Fruit fly (Drosophila melanogaster) whole organism, embryonic: Measurements from ENCODE around the gene CG13455.

ENCODE experiments used
- Ada2b ChIP-seq: fragments of 200-800 bp; sonication (Bioruptor generic); IDR thresholded peaks from 2 replicates; pipeline ENCODE4 v1.3.6; 2022; ENCODE audit warnings: missing biosample characterization, missing genetic modification characterization
- Bgb ChIP-seq: fragments of 200-800 bp; sonication (Bioruptor generic); IDR thresholded peaks from 2 replicates; pipeline ENCODE4 v1.3.6; 2022; ENCODE audit warnings: missing biosample characterization, missing genetic modification characterization; ENCODE audit not compliant: partially characterized antibody
- CG11093 ChIP-seq: fragments of 200-800 bp; sonication (Bioruptor generic); IDR thresholded peaks from 3 replicates; pipeline ENCODE4 v1.3.6; 2022; ENCODE audit warnings: missing biosample characterization, missing genetic modification characterization
- CG11504 ChIP-seq: fragments of 200-800 bp; sonication (Bioruptor generic); optimal IDR thresholded peaks from 3 replicates; lab custom pipeline; 2019; ENCODE audit warnings: missing biosample characterization, mild to moderate bottlenecking, missing genetic modification characterization, moderate library complexity
- CG11560 ChIP-seq: fragments of 200-800 bp; sonication (Bioruptor generic); IDR thresholded peaks from 3 replicates; pipeline ENCODE4 v1.3.6; 2022; ENCODE audit warnings: missing biosample characterization, missing genetic modification characterization
- CG11696 ChIP-seq: fragments of 200-800 bp; sonication (Bioruptor generic); IDR thresholded peaks from 2 replicates; pipeline ENCODE4 v1.3.6; 2022; ENCODE audit warnings: missing biosample characterization, missing genetic modification characterization
- CG12299 ChIP-seq: fragments of 200-800 bp; sonication (Bioruptor generic); optimal IDR thresholded peaks from 2 replicates; lab custom pipeline; 2018; ENCODE audit warnings: missing biosample characterization, mild to moderate bottlenecking, missing genetic modification characterization
- CG14441 ChIP-seq: fragments of 200-800 bp; sonication (Bioruptor generic); IDR thresholded peaks from 2 replicates; pipeline ENCODE4 v1.3.6; 2022; ENCODE audit warnings: missing biosample characterization, missing genetic modification characterization
- CG16813 ChIP-seq: fragments of 200-800 bp; sonication (Bioruptor generic); IDR thresholded peaks from 3 replicates; pipeline ENCODE4 v1.3.6; 2022; ENCODE audit warnings: missing biosample characterization, missing genetic modification characterization; ENCODE audit not compliant: partially characterized antibody
- CG18599 ChIP-seq: fragments of 200-800 bp; sonication (Bioruptor generic); optimal IDR thresholded peaks from 3 replicates; lab custom pipeline; 2017; ENCODE audit warnings: missing biosample characterization, missing genetic modification characterization, mild to moderate bottlenecking, moderate library complexity, missing genetic modification reagents
- CG31365 ChIP-seq: fragments of 200-800 bp; sonication (Bioruptor generic); optimal IDR thresholded peaks from 2 replicates; lab custom pipeline; 2018; ENCODE audit warnings: missing biosample characterization, mild to moderate bottlenecking, missing genetic modification characterization
- CG32767 ChIP-seq: fragments of 200-800 bp; sonication (Bioruptor generic); IDR thresholded peaks from 2 replicates; pipeline ENCODE4 v1.3.6; 2022; ENCODE audit warnings: missing biosample characterization, missing genetic modification characterization
- CG6654 ChIP-seq: fragments of 200-800 bp; sonication (Bioruptor generic); optimal IDR thresholded peaks from 2 replicates; lab custom pipeline; 2017; ENCODE audit warnings: missing biosample characterization, mild to moderate bottlenecking, missing genetic modification characterization
- CG7357 ChIP-seq: fragments of 200-800 bp; sonication (Bioruptor generic); IDR thresholded peaks from 3 replicates; pipeline ENCODE4 v1.3.6; 2022; ENCODE audit warnings: missing biosample characterization, missing genetic modification characterization
- CG8281 ChIP-seq: fragments of 200-800 bp; sonication (Bioruptor generic); optimal IDR thresholded peaks from 2 replicates; lab custom pipeline; 2018; ENCODE audit warnings: missing biosample characterization, mild to moderate bottlenecking, missing genetic modification characterization, moderate library complexity
- CG9609 ChIP-seq: fragments of 200-800 bp; sonication (Bioruptor generic); optimal IDR thresholded peaks from 3 replicates; lab custom pipeline; 2016; ENCODE audit warnings: missing biosample characterization, missing genetic modification characterization
- CHES-1-like ChIP-seq: fragments of 200-800 bp; sonication (Bioruptor generic); optimal IDR thresholded peaks from 2 replicates; lab custom pipeline; 2016; ENCODE audit warnings: missing biosample characterization, missing genetic modification characterization
- Camta ChIP-seq: fragments of 200-800 bp; sonication (Bioruptor generic); optimal IDR thresholded peaks from 2 replicates; lab custom pipeline; 2016; ENCODE audit warnings: missing biosample characterization, missing genetic modification characterization
- D ChIP-seq, 2 experiments: fragments of 200-800 bp in 1 of 2; fragments of >200 bp in 1 of 2; sonication (Bioruptor generic) in 1 of 2; optimal IDR thresholded peaks; 2 replicates in 1 of 2; 3 replicates in 1 of 2; lab custom pipeline; 2017; ENCODE audit warnings: mild to moderate bottlenecking in 1 of 2, missing biosample characterization in 1 of 2, missing genetic modification characterization in 1 of 2, missing genetic modification reagents in 1 of 2
- Dad ChIP-seq: fragments of 200-800 bp; sonication (Bioruptor generic); optimal IDR thresholded peaks from 3 replicates; lab custom pipeline; 2016; ENCODE audit warnings: missing biosample characterization, missing genetic modification characterization
- Dek ChIP-seq: fragments of 200-800 bp; sonication (Bioruptor generic); optimal IDR thresholded peaks from 3 replicates; lab custom pipeline; 2019; ENCODE audit warnings: missing biosample characterization, mild to moderate bottlenecking, missing genetic modification characterization, moderate library complexity
- Dip2 ChIP-seq: fragments of 200-800 bp; sonication (Bioruptor generic); IDR thresholded peaks from 2 replicates; pipeline ENCODE4 v1.3.6; 2022; ENCODE audit warnings: missing biosample characterization, missing genetic modification characterization
- Hand ChIP-seq: fragments of 200-800 bp; sonication (Bioruptor generic); optimal IDR thresholded peaks from 2 replicates; lab custom pipeline; 2017; ENCODE audit warnings: mild to moderate bottlenecking, missing biosample characterization, missing genetic modification reagents, missing genetic modification characterization
- Jarid2 ChIP-seq: fragments of 200-800 bp; sonication (Bioruptor generic); optimal IDR thresholded peaks from 3 replicates; lab custom pipeline; 2017; ENCODE audit warnings: mild to moderate bottlenecking, missing biosample characterization, missing genetic modification reagents, missing genetic modification characterization
- Kr ChIP-seq: fragments of 200-800 bp; sonication (Bioruptor generic); optimal IDR thresholded peaks from 2 replicates; lab custom pipeline; 2017; ENCODE audit warnings: missing biosample characterization, mild to moderate bottlenecking, missing genetic modification characterization
- MTF-1 ChIP-seq: fragments of 200-800 bp; sonication (Bioruptor generic); optimal IDR thresholded peaks from 2 replicates; lab custom pipeline; 2018; ENCODE audit warnings: missing biosample characterization, mild to moderate bottlenecking, missing genetic modification characterization, borderline replicate concordance
- Nf-YC ChIP-seq: fragments of 200-800 bp; optimal IDR thresholded peaks from 3 replicates; lab custom pipeline; 2019; ENCODE audit warnings: missing biosample characterization, mild to moderate bottlenecking, missing genetic modification characterization, moderate library complexity
- Side ChIP-seq: fragments of 200-800 bp; sonication (Bioruptor generic); optimal IDR thresholded peaks from 2 replicates; lab custom pipeline; 2016; ENCODE audit warnings: missing biosample characterization, missing genetic modification characterization
- TFAM ChIP-seq: fragments of 200-800 bp; sonication (Bioruptor generic); optimal IDR thresholded peaks from 2 replicates; lab custom pipeline; 2017; ENCODE audit warnings: missing biosample characterization, missing genetic modification characterization, inconsistent platforms
- Tbp ChIP-seq: fragments of >200 bp; optimal IDR thresholded peaks from 2 replicates; lab custom pipeline; 2018; ENCODE audit warnings: missing biosample characterization, missing genetic modification characterization
- ab ChIP-seq: fragments of 200-800 bp; sonication (Bioruptor generic); optimal IDR thresholded peaks from 2 replicates; lab custom pipeline; 2016; ENCODE audit warnings: missing biosample characterization, missing genetic modification characterization
- cas ChIP-seq: fragments of 200-800 bp; sonication (Bioruptor generic); IDR thresholded peaks from 2 replicates; pipeline ENCODE4 v1.3.6; 2022; ENCODE audit warnings: missing biosample characterization, missing genetic modification characterization
- croc ChIP-seq: fragments of 200-800 bp; sonication (Bioruptor generic); conservative IDR thresholded peaks from 3 replicates; pipeline ENCODE4 v1.3.6; 2022; ENCODE audit warnings: missing biosample characterization, missing genetic modification characterization
- crol ChIP-seq: fragments of 200-800 bp; sonication (Bioruptor generic); IDR thresholded peaks from 2 replicates; pipeline ENCODE4 v1.3.6; 2022; ENCODE audit warnings: missing biosample characterization, missing genetic modification characterization
- dimm ChIP-seq: fragments of 200-800 bp; sonication (Bioruptor generic); IDR thresholded peaks from 2 replicates; pipeline ENCODE4 v1.3.6; 2022; ENCODE audit warnings: missing biosample characterization, missing genetic modification characterization
- ems ChIP-seq: fragments of 200-800 bp; sonication (Bioruptor generic); optimal IDR thresholded peaks from 3 replicates; lab custom pipeline; 2016; ENCODE audit warnings: missing biosample characterization, missing genetic modification characterization
- fd102C ChIP-seq: fragments of 200-800 bp; sonication (Bioruptor generic); optimal IDR thresholded peaks from 2 replicates; lab custom pipeline; 2018; ENCODE audit warnings: missing biosample characterization, mild to moderate bottlenecking, missing genetic modification characterization, moderate library complexity
- fd3F ChIP-seq: fragments of 200-800 bp; sonication (Bioruptor generic); optimal IDR thresholded peaks from 2 replicates; lab custom pipeline; 2018; ENCODE audit warnings: missing biosample characterization, mild to moderate bottlenecking, missing genetic modification characterization, moderate library complexity
- gfzf ChIP-seq: fragments of 200-800 bp; sonication (Bioruptor generic); optimal IDR thresholded peaks from 2 replicates; lab custom pipeline; 2016; ENCODE audit warnings: missing biosample characterization, mild to moderate bottlenecking, missing genetic modification characterization, moderate library complexity
- ind ChIP-seq: fragments of 200-800 bp; sonication (Bioruptor generic); optimal IDR thresholded peaks from 3 replicates; lab custom pipeline; 2016; ENCODE audit warnings: missing biosample characterization, missing genetic modification characterization
- nau ChIP-seq: fragments of 200-800 bp; sonication (Bioruptor generic); optimal IDR thresholded peaks from 3 replicates; lab custom pipeline; 2017; ENCODE audit warnings: missing biosample characterization, mild to moderate bottlenecking, missing genetic modification characterization, missing genetic modification reagents
- nerfin-1 ChIP-seq: fragments of 200-800 bp; sonication (Bioruptor generic); optimal IDR thresholded peaks from 3 replicates; lab custom pipeline; 2019; ENCODE audit warnings: missing biosample characterization, mild to moderate bottlenecking, missing genetic modification characterization, moderate library complexity
- onecut ChIP-seq: fragments of 200-800 bp; sonication (Bioruptor generic); IDR thresholded peaks from 2 replicates; pipeline ENCODE4 v1.3.6; 2022; ENCODE audit warnings: missing biosample characterization, missing genetic modification characterization
- org-1 ChIP-seq: fragments of 200-800 bp; sonication (Bioruptor generic); optimal IDR thresholded peaks from 2 replicates; lab custom pipeline; 2017; ENCODE audit warnings: missing biosample characterization, missing genetic modification characterization
- pfk ChIP-seq: fragments of 200-800 bp; sonication (Bioruptor generic); optimal IDR thresholded peaks from 2 replicates; lab custom pipeline; 2018; ENCODE audit warnings: missing biosample characterization, mild to moderate bottlenecking, missing genetic modification characterization, moderate library complexity
- pzg ChIP-seq: fragments of 200-800 bp; sonication (Bioruptor generic); optimal IDR thresholded peaks from 3 replicates; lab custom pipeline; 2018; ENCODE audit warnings: missing biosample characterization, mild to moderate bottlenecking, missing genetic modification characterization, moderate library complexity
- sna ChIP-seq: fragments of 200-800 bp; sonication (Bioruptor generic); IDR thresholded peaks from 2 replicates; pipeline ENCODE4 v1.3.6; 2022; ENCODE audit warnings: missing biosample characterization, missing genetic modification characterization; ENCODE audit not compliant: partially characterized antibody
- sr ChIP-seq: fragments of 200-800 bp; sonication (Bioruptor generic); IDR thresholded peaks from 3 replicates; pipeline ENCODE4 v1.3.6; 2022; ENCODE audit warnings: missing biosample characterization, missing genetic modification characterization
- trem ChIP-seq: fragments of 200-800 bp; optimal IDR thresholded peaks from 3 replicates; lab custom pipeline; 2019; ENCODE audit warnings: missing biosample characterization, mild to moderate bottlenecking, missing genetic modification characterization, moderate library complexity

Gene CG13455

dm6 chr3L:15500813-15501645 is 4.7 kb downstream of the CG13455 start, which contains the start of gene CG7272 (continued):
- TF ChIP-seq Nf-YC (peak; percentile 45), Tbp (no peak), Bgb (GFP tag; lab: Robert Waterston, UW) (peak; percentile 68; the same call in 1 of the 2 replicates), CG11696 (GFP tag; lab: Robert Waterston, UW) (no peak), pzg (GFP tag; lab: Kevin White, UChicago) (peak; percentile 83), Hand (GFP tag; lab: Kevin White, UChicago) (no peak), trem (peak; percentile 97), Camta (GFP tag; lab: Kevin White, UChicago) (no peak), Dad (GFP tag; lab: Kevin White, UChicago) (no peak), croc (GFP tag; lab: Robert Waterston, UW) (no peak), CG11560 (no peak), nerfin-1 (tag; lab: Kevin White, UChicago) (no peak), CG16813 (GFP tag; lab: Robert Waterston, UW) (0 out of 3 replicates have a peak, but pooled peaks have one; percentile 19), pfk (no peak), CHES-1-like (GFP tag; lab: Kevin White, UChicago) (peak; percentile 11), onecut (GFP tag; lab: Robert Waterston, UW) (no peak), sr (GFP tag; lab: Robert Waterston, UW) (no peak), fd102C (GFP tag; lab: Kevin White, UChicago) (no peak), crol (peak; percentile 86), gfzf (GFP tag; lab: Kevin White, UChicago) (peak; percentile 82), TFAM (no peak), Kr (no peak), CG8281 (tag; lab: Kevin White, UChicago) (no peak), fd3F (GFP tag; lab: Kevin White, UChicago) (no peak), nau (no peak), Jarid2 (GFP tag; lab: Kevin White, UChicago) (peak; percentile 70), CG32767 (no peak), sna (GFP tag; lab: Robert Waterston, UW) (0 out of 2 replicates have a peak, but pooled peaks have one; percentile 36), CG11093 (GFP tag; lab: Robert Waterston, UW) (no peak), MTF-1 (GFP tag; lab: Kevin White, UChicago) (peak; percentile 14), CG14441 (GFP tag; lab: Robert Waterston, UW) (no peak), CG31365 (tag; lab: Kevin White, UChicago) (no peak), CG9609 (GFP tag; lab: Kevin White, UChicago) (no peak), Dip2 (GFP tag; lab: Robert Waterston, UW) (no peak), CG12299 (no peak), cas (GFP tag; lab: Robert Waterston, UW) (no peak), D (optimal IDR thresholded peaks at IDR 0.05; lab: Kevin White, UChicago) (no peak), D (GFP tag; optimal IDR thresholded peaks at IDR 0.05; lab: Kevin White, UChicago) (no peak), CG7357 (GFP tag; lab: Robert Waterston, UW) (no peak), dimm (no peak), ind (GFP tag; lab: Kevin White, UChicago) (no peak), Side (GFP tag; lab: Kevin White, UChicago) (no peak), ems (GFP tag; lab: Kevin White, UChicago) (no peak), ab (GFP tag; lab: Kevin White, UChicago) (no peak), Dek (tag; lab: Kevin White, UChicago) (peak; percentile 17), org-1 (no peak), Ada2b (GFP tag; lab: Robert Waterston, UW) (no peak), CG11504 (tag; lab: Kevin White, UChicago) (no peak), CG18599 (no peak), CG6654 (no peak)
